Worm (Caenorhabditis elegans) whole organism, L1 larva: ENCODE data around the gene T04F3.3.

Experiments
- C34B4.2 ChIP-seq: sonication (generic microtip); optimal IDR thresholded peaks from 2 replicates; lab custom pipeline; 2017; ENCODE audit warnings: mild to moderate bottlenecking, missing genetic modification characterization, missing compliant biosample characterization
- aha-1 ChIP-seq: fragments of 150-350 bp; optimal IDR thresholded peaks from 2 replicates; lab custom pipeline; 2014; ENCODE audit warnings: missing biosample characterization, missing genetic modification characterization
- ceh-63 ChIP-seq: fragments of 200-800 bp; sonication (Bioruptor generic); optimal IDR thresholded peaks from 2 replicates; lab custom pipeline; 2018; ENCODE audit warnings: mild to moderate bottlenecking, missing genetic modification characterization, missing compliant biosample characterization
- ceh-8 ChIP-seq: fragments of 200-800 bp; sonication (Bioruptor generic); optimal IDR thresholded peaks from 2 replicates; lab custom pipeline; 2018; ENCODE audit warnings: mild to moderate bottlenecking, missing genetic modification characterization, moderate library complexity, missing compliant biosample characterization
- ceh-82 ChIP-seq, 3 experiments: fragments of 150-350 bp in 1 of 3; sonication (generic microtip) in 2 of 3; optimal IDR thresholded peaks; 2 replicates each; lab custom pipeline; 2014 to 2017; ENCODE audit warnings: missing biosample characterization in 3 of 3, missing genetic modification characterization in 3 of 3
- ces-1 ChIP-seq: fragments of 150-350 bp; optimal IDR thresholded peaks from 2 replicates; lab custom pipeline; 2014; ENCODE audit warnings: missing biosample characterization, missing genetic modification reagents, missing genetic modification characterization
- dpl-1 ChIP-seq, 3 experiments: fragments of 150-350 bp in 2 of 3; sonication (generic microtip) in 1 of 3; optimal IDR thresholded peaks; 2 replicates each; lab custom pipeline; 2014 to 2017; ENCODE audit warnings: missing biosample characterization in 3 of 3, missing genetic modification characterization in 3 of 3, missing genetic modification reagents in 3 of 3
- dsc-1 ChIP-seq: sonication (generic microtip); optimal IDR thresholded peaks from 2 replicates; lab custom pipeline; 2016; ENCODE audit warnings: mild to moderate bottlenecking, missing genetic modification characterization, missing compliant biosample characterization
- efl-1 ChIP-seq, 4 experiments: fragments of 150-350 bp; optimal IDR thresholded peaks in 3 of 4; peaks in 1 of 4; 1 replicate in 1 of 4; 2 replicates in 3 of 4; lab custom pipeline; 2014; ENCODE audit warnings: missing biosample characterization in 2 of 4, missing genetic modification characterization in 2 of 4, missing genetic modification reagents in 2 of 4
- efl-3 ChIP-seq: fragments of 200-800 bp; sonication (Bioruptor generic); optimal IDR thresholded peaks from 2 replicates; lab custom pipeline; 2018; ENCODE audit warnings: mild to moderate bottlenecking, missing genetic modification characterization, missing compliant biosample characterization
- egl-13 ChIP-seq: sonication (generic microtip); optimal IDR thresholded peaks from 2 replicates; lab custom pipeline; 2016; ENCODE audit warnings: missing genotype, missing genetic modification reagents, missing genetic modification characterization, missing compliant biosample characterization
- egl-27 ChIP-seq, 2 experiments: fragments of 150-350 bp in 1 of 2; sonication (generic microtip); optimal IDR thresholded peaks; 3 replicates each; lab custom pipeline; 2017 to 2018; ENCODE audit warnings: missing biosample characterization in 2 of 2, missing genetic modification characterization in 2 of 2, missing genetic modification reagents in 2 of 2
- elt-2 ChIP-seq: sonication (generic microtip); optimal IDR thresholded peaks from 2 replicates; lab custom pipeline; 2016; ENCODE audit warnings: missing genetic modification characterization, mild to moderate bottlenecking, inconsistent platforms, missing compliant biosample characterization, missing genetic modification reagents
- fkh-4 ChIP-seq: sonication (generic microtip); optimal IDR thresholded peaks from 2 replicates; lab custom pipeline; 2016; ENCODE audit warnings: missing compliant biosample characterization, missing genetic modification characterization, borderline replicate concordance
- fos-1 ChIP-seq: fragments of 150-350 bp; optimal IDR thresholded peaks from 2 replicates; lab custom pipeline; 2014; ENCODE audit warnings: missing biosample characterization, missing genetic modification characterization
- grh-1 ChIP-seq: fragments of 200-800 bp; sonication (Bioruptor generic); IDR thresholded peaks from 2 replicates; pipeline ENCODE4 v1.3.6; 2022; ENCODE audit warnings: missing genetic modification reagents, missing genetic modification characterization, missing compliant biosample characterization
- isw-1 ChIP-seq: fragments of 200-800 bp; sonication (Bioruptor generic); IDR thresholded peaks from 2 replicates; pipeline ENCODE4 v1.3.6; 2022; ENCODE audit warnings: missing genetic modification characterization, missing compliant biosample characterization
- lin-13 ChIP-seq: fragments of 150-350 bp; optimal IDR thresholded peaks from 2 replicates; lab custom pipeline; 2014; ENCODE audit warnings: missing biosample characterization, missing genetic modification reagents, missing genetic modification characterization
- lin-14 ChIP-seq: fragments of 200-800 bp; sonication (Bioruptor generic); optimal IDR thresholded peaks from 2 replicates; lab custom pipeline; 2018; ENCODE audit warnings: mild to moderate bottlenecking, missing genetic modification characterization, moderate library complexity, missing compliant biosample characterization
- lin-15B ChIP-seq: fragments of 150-350 bp; sonication (generic microtip); optimal IDR thresholded peaks from 3 replicates; lab custom pipeline; 2014; ENCODE audit warnings: missing biosample characterization, missing genetic modification characterization
- lin-35 ChIP-seq, 2 experiments: fragments of 150-350 bp; optimal IDR thresholded peaks; 2 replicates each; lab custom pipeline; 2014; ENCODE audit warnings: missing biosample characterization in 2 of 2, missing genetic modification characterization in 2 of 2, missing genetic modification reagents in 2 of 2
- lin-39 ChIP-seq: fragments of 150-350 bp; optimal IDR thresholded peaks from 2 replicates; lab custom pipeline; 2014; ENCODE audit warnings: missing biosample characterization, missing genetic modification reagents, missing genetic modification characterization
- lir-3 ChIP-seq: sonication (generic microtip); optimal IDR thresholded peaks from 2 replicates; lab custom pipeline; 2016; ENCODE audit warnings: mild to moderate bottlenecking, missing genetic modification characterization, moderate library complexity, missing compliant biosample characterization; ENCODE audit not compliant: poor library complexity
- mdl-1 ChIP-seq, 2 experiments: fragments of 150-350 bp; optimal IDR thresholded peaks; 2 replicates each; lab custom pipeline; 2014 to 2017; ENCODE audit warnings: missing biosample characterization in 2 of 2, missing genetic modification characterization in 2 of 2, inconsistent platforms in 1 of 2
- nhr-19 ChIP-seq: fragments of 200-800 bp; sonication (Bioruptor generic); conservative IDR thresholded peaks from 2 replicates; pipeline ENCODE4 v1.3.6; 2022; ENCODE audit warnings: missing genetic modification characterization, missing compliant biosample characterization
- nhr-28 ChIP-seq: fragments of 150-350 bp; optimal IDR thresholded peaks from 2 replicates; lab custom pipeline; 2014; ENCODE audit warnings: missing biosample characterization, missing genetic modification characterization
- nhr-71 ChIP-seq: sonication (generic microtip); optimal IDR thresholded peaks from 2 replicates; lab custom pipeline; 2016; ENCODE audit warnings: mild to moderate bottlenecking, missing genetic modification characterization, moderate library complexity, missing compliant biosample characterization
- nhr-84 ChIP-seq: sonication (generic microtip); optimal IDR thresholded peaks from 2 replicates; lab custom pipeline; 2017; ENCODE audit warnings: missing biosample characterization, missing genetic modification characterization
- nhr-85 ChIP-seq: sonication (generic microtip); peaks from one replicate; lab custom pipeline; 2016; ENCODE audit warnings: missing genetic modification characterization, inconsistent platforms, missing compliant biosample characterization
- nhr-90 ChIP-seq: sonication (generic microtip); optimal IDR thresholded peaks from 2 replicates; lab custom pipeline; 2016; ENCODE audit warnings: mild to moderate bottlenecking, missing genetic modification characterization, missing compliant biosample characterization; ENCODE audit not compliant: poor library complexity
- pax-3 ChIP-seq: fragments of 200-800 bp; sonication (Bioruptor generic); optimal IDR thresholded peaks from 2 replicates; lab custom pipeline; 2018; ENCODE audit warnings: mild to moderate bottlenecking, missing genetic modification characterization, moderate library complexity, missing compliant biosample characterization
- pqm-1 ChIP-seq: sonication (generic microtip); optimal IDR thresholded peaks from 3 replicates; lab custom pipeline; 2017; ENCODE audit warnings: missing biosample characterization, missing genetic modification characterization
- rnt-1 ChIP-seq: sonication (generic microtip); optimal IDR thresholded peaks from 2 replicates; lab custom pipeline; 2016; ENCODE audit warnings: mild to moderate bottlenecking, missing genetic modification characterization, moderate library complexity, missing compliant biosample characterization
- skn-1 ChIP-seq: fragments of 150-350 bp; optimal IDR thresholded peaks from 2 replicates; lab custom pipeline; 2014; ENCODE audit warnings: missing biosample characterization, missing genetic modification characterization
- snpc-4 ChIP-seq: fragments of 150-350 bp; optimal IDR thresholded peaks from 2 replicates; lab custom pipeline; 2014; ENCODE audit warnings: missing biosample characterization, missing genetic modification characterization
- snu-23 ChIP-seq: sonication (generic microtip); optimal IDR thresholded peaks from 2 replicates; lab custom pipeline; 2016; ENCODE audit warnings: missing genetic modification characterization, missing compliant biosample characterization
- sox-4 ChIP-seq: sonication (generic microtip); optimal IDR thresholded peaks from 2 replicates; lab custom pipeline; 2016; ENCODE audit warnings: missing genetic modification characterization, missing compliant biosample characterization
- swsn-7 ChIP-seq: sonication (generic microtip); optimal IDR thresholded peaks from 2 replicates; lab custom pipeline; 2016; ENCODE audit warnings: missing genetic modification characterization, missing compliant biosample characterization
- unc-130 ChIP-seq: fragments of 150-350 bp; optimal IDR thresholded peaks from 2 replicates; lab custom pipeline; 2017; ENCODE audit warnings: missing biosample characterization, missing genetic modification characterization, inconsistent platforms
- unc-86 ChIP-seq: sonication (generic microtip); optimal IDR thresholded peaks from 2 replicates; lab custom pipeline; 2016; ENCODE audit warnings: missing genetic modification characterization, missing compliant biosample characterization
- ztf-11 ChIP-seq, 2 experiments: sonication (generic microtip); optimal IDR thresholded peaks; 2 replicates each; lab custom pipeline; 2016 to 2017; ENCODE audit warnings: missing genetic modification characterization in 2 of 2, missing biosample characterization in 1 of 2, missing compliant biosample characterization in 1 of 2
- ztf-4 ChIP-seq: fragments of 150-350 bp; optimal IDR thresholded peaks from 2 replicates; lab custom pipeline; 2014; ENCODE audit warnings: missing biosample characterization, missing genetic modification characterization

T04F3.3 gene

ce11 chrV:11733460-11733859 is 25.3 kb upstream of the T04F3.3 start, which contains the start of gene npp-22 (continued):
- TF ChIP-seq lin-39 (tag; lab: Kevin White, UChicago): no peak
- peak; percentile 73 for TF ChIP-seq skn-1 (tag; lab: Kevin White, UChicago)
- TF ChIP-seq snu-23: peak; percentile 56
- no peak for TF ChIP-seq ztf-4 (tag; lab: Kevin White, UChicago)
- TF ChIP-seq aha-1 (tag; lab: Kevin White, UChicago): no peak
- TF ChIP-seq lin-13: no peak
- TF ChIP-seq pqm-1 (tag; lab: Kevin White, UChicago): no peak
- TF ChIP-seq sox-4 (tag; lab: Kevin White, UChicago): no peak
- peak; percentile 94 to 97 for TF ChIP-seq lin-35 (GFP tag; optimal IDR thresholded peaks at IDR 0.05; lab: Kevin White, UChicago)
- no peak for TF ChIP-seq efl-3 (GFP tag; lab: Kevin White, UChicago)
- TF ChIP-seq grh-1 (GFP tag; lab: Robert Waterston, UW): no peak
- no peak for TF ChIP-seq egl-27 (tag; optimal IDR thresholded peaks at IDR 0.05; lab: Kevin White, UChicago)
- TF ChIP-seq isw-1: peak; percentile 30; the same call in 1 of the 2 replicates
- peak; percentile 65 for TF ChIP-seq rnt-1 (tag; lab: Kevin White, UChicago)
- TF ChIP-seq ceh-8 (GFP tag; lab: Kevin White, UChicago): no peak
- TF ChIP-seq ceh-63: no peak
- TF ChIP-seq elt-2 (tag; lab: Kevin White, UChicago): no peak
- TF ChIP-seq ces-1 (GFP tag; lab: Kevin White, UChicago): no peak
- peak; percentile 63 for TF ChIP-seq lin-14 (GFP tag; lab: Kevin White, UChicago)
- peak; percentile 72 for TF ChIP-seq nhr-71 (tag; lab: Kevin White, UChicago)
- TF ChIP-seq ceh-82 (tag; optimal IDR thresholded peaks at IDR 0.05; lab: Kevin White, UChicago): peak; percentile 17 to 54 (median 32)
- TF ChIP-seq nhr-85 (tag; lab: Kevin White, UChicago): peak; percentile 65
- TF ChIP-seq swsn-7: peak; percentile 66
- TF ChIP-seq egl-13: no peak
- TF ChIP-seq ztf-11 (tag; optimal IDR thresholded peaks at IDR 0.05; lab: Kevin White, UChicago): no peak
- peak; percentile 68 for TF ChIP-seq nhr-19 (GFP tag; lab: Robert Waterston, UW)
- TF ChIP-seq fkh-4 (tag; lab: Kevin White, UChicago): no peak
- no peak for TF ChIP-seq fos-1 (tag; lab: Kevin White, UChicago)
- TF ChIP-seq lir-3 (tag; lab: Kevin White, UChicago): no peak
- TF ChIP-seq mdl-1 (tag; optimal IDR thresholded peaks at IDR 0.05; lab: Kevin White, UChicago): peak in 1 of 2 experiments; percentile 30
- TF ChIP-seq pax-3 (tag; lab: Kevin White, UChicago): no peak
- TF ChIP-seq snpc-4 (tag; lab: Kevin White, UChicago): peak; percentile 36
- peak; percentile 96 to 99 for TF ChIP-seq efl-1 (optimal IDR thresholded peaks at IDR 0.05; lab: Kevin White, UChicago)
- peak; percentile 96 to 100 for TF ChIP-seq efl-1 (GFP tag; optimal IDR thresholded peaks at IDR 0.05 in 1 of 2; lab: Kevin White, UChicago)
- peak; percentile 80 for TF ChIP-seq unc-130 (tag; lab: Kevin White, UChicago)
- TF ChIP-seq nhr-84: no peak
- TF ChIP-seq dsc-1: no peak
- peak; percentile 56 for TF ChIP-seq nhr-90
- no peak for TF ChIP-seq nhr-28 (tag; lab: Kevin White, UChicago)
- TF ChIP-seq lin-15B (tag; lab: Kevin White, UChicago): peak; percentile 77
- peak; percentile 33 for TF ChIP-seq unc-86 (tag; lab: Kevin White, UChicago)
- TF ChIP-seq dpl-1 (GFP tag; optimal IDR thresholded peaks at IDR 0.05; lab: Kevin White, UChicago): peak; percentile 93 to 95 (median 94)
- TF ChIP-seq C34B4.2 (tag; lab: Kevin White, UChicago): no peak
